Fruit fly (Drosophila melanogaster) whole organism, embryonic: ENCODE results near the gene IntS6.

ENCODE experiments used
- Awh ChIP-seq: fragments of 200-800 bp; sonication (Bioruptor generic); IDR thresholded peaks from 2 replicates; pipeline ENCODE4, ENCODE4 v1.3.6; 2022; ENCODE audit warnings: missing biosample characterization, missing genetic modification characterization
- CG10147 ChIP-seq: fragments of 200-800 bp; sonication (Bioruptor generic); optimal IDR thresholded peaks from 2 replicates; lab custom pipeline; 2019; ENCODE audit warnings: missing biosample characterization, mild to moderate bottlenecking, missing genetic modification characterization, moderate library complexity
- CG11093 ChIP-seq: fragments of 200-800 bp; sonication (Bioruptor generic); IDR thresholded peaks from 3 replicates; pipeline ENCODE4 v1.3.6; 2022; ENCODE audit warnings: missing biosample characterization, missing genetic modification characterization
- CG11696 ChIP-seq: fragments of 200-800 bp; sonication (Bioruptor generic); IDR thresholded peaks from 2 replicates; pipeline ENCODE4 v1.3.6; 2022; ENCODE audit warnings: missing biosample characterization, missing genetic modification characterization
- CG12391 ChIP-seq: fragments of 200-800 bp; sonication (Bioruptor generic); optimal IDR thresholded peaks from 3 replicates; lab custom pipeline; 2018; ENCODE audit warnings: missing biosample characterization, mild to moderate bottlenecking, missing genetic modification characterization, moderate library complexity
- CG13775 ChIP-seq: fragments of 200-800 bp; sonication (Bioruptor generic); optimal IDR thresholded peaks from 3 replicates; lab custom pipeline; 2017; ENCODE audit warnings: missing biosample characterization, mild to moderate bottlenecking, missing genetic modification characterization
- CG14441 ChIP-seq: fragments of 200-800 bp; sonication (Bioruptor generic); IDR thresholded peaks from 2 replicates; pipeline ENCODE4 v1.3.6; 2022; ENCODE audit warnings: missing biosample characterization, missing genetic modification characterization
- CG14710 ChIP-seq: fragments of 200-800 bp; sonication (Bioruptor generic); optimal IDR thresholded peaks from 3 replicates; lab custom pipeline; 2019; ENCODE audit warnings: missing biosample characterization, mild to moderate bottlenecking, missing genetic modification characterization, moderate library complexity
- CG15073 ChIP-seq: fragments of 200-800 bp; sonication (Bioruptor generic); optimal IDR thresholded peaks from 2 replicates; lab custom pipeline; 2016; ENCODE audit warnings: missing biosample characterization, missing genetic modification characterization
- CG15514 ChIP-seq: fragments of 200-800 bp; sonication (Bioruptor generic); optimal IDR thresholded peaks from 3 replicates; lab custom pipeline; 2017; ENCODE audit warnings: missing biosample characterization, missing genetic modification characterization, mild to moderate bottlenecking, moderate library complexity, missing genetic modification reagents
- CG16815 ChIP-seq: fragments of 200-800 bp; sonication (Bioruptor generic); optimal IDR thresholded peaks from 3 replicates; lab custom pipeline; 2017; ENCODE audit warnings: missing biosample characterization, mild to moderate bottlenecking, missing genetic modification characterization
- CG17612 ChIP-seq: fragments of 200-800 bp; sonication (Bioruptor generic); IDR thresholded peaks from 2 replicates; pipeline ENCODE4 v1.3.6; 2022; ENCODE audit warnings: missing biosample characterization, missing genetic modification characterization
- CG2120 ChIP-seq: fragments of 200-800 bp; sonication (Bioruptor generic); optimal IDR thresholded peaks from 3 replicates; lab custom pipeline; 2016; ENCODE audit warnings: missing biosample characterization, missing genetic modification characterization
- CG30020 ChIP-seq: fragments of 200-800 bp; optimal IDR thresholded peaks from 2 replicates; lab custom pipeline; 2019; ENCODE audit warnings: missing biosample characterization, mild to moderate bottlenecking, missing genetic modification characterization, moderate library complexity
- CG3281 ChIP-seq: fragments of 200-800 bp; sonication (Bioruptor generic); optimal IDR thresholded peaks from 3 replicates; lab custom pipeline; 2017; ENCODE audit warnings: missing biosample characterization, mild to moderate bottlenecking, missing genetic modification characterization
- CG33213 ChIP-seq: fragments of 200-800 bp; sonication (Bioruptor generic); optimal IDR thresholded peaks from 3 replicates; lab custom pipeline; 2016; ENCODE audit warnings: missing biosample characterization, missing genetic modification characterization
- CG34224 ChIP-seq: fragments of 200-800 bp; sonication (Bioruptor generic); IDR thresholded peaks from 3 replicates; pipeline ENCODE4 v1.3.6; 2022; ENCODE audit warnings: missing biosample characterization, missing genetic modification characterization; ENCODE audit not compliant: partially characterized antibody
- CG34422 ChIP-seq: fragments of 200-800 bp; sonication (Bioruptor generic); IDR thresholded peaks from 3 replicates; pipeline ENCODE4 v1.3.6; 2022; ENCODE audit warnings: missing biosample characterization, missing genetic modification characterization
- CG4854 ChIP-seq: fragments of 200-800 bp; sonication (Bioruptor generic); optimal IDR thresholded peaks from 2 replicates; lab custom pipeline; 2016; ENCODE audit warnings: missing biosample characterization, missing genetic modification characterization, inconsistent platforms
- CG6689 ChIP-seq: fragments of 200-800 bp; sonication (Bioruptor generic); IDR thresholded peaks from 2 replicates; pipeline ENCODE4 v1.3.6; 2022; ENCODE audit warnings: missing biosample characterization, missing genetic modification characterization
- CG6791 ChIP-seq: fragments of 200-800 bp; sonication (Bioruptor generic); IDR thresholded peaks from 3 replicates; pipeline ENCODE4 v1.3.6; 2022; ENCODE audit warnings: missing biosample characterization, missing genetic modification characterization; ENCODE audit not compliant: partially characterized antibody
- CG7271 ChIP-seq: fragments of 200-800 bp; sonication (Bioruptor generic); optimal IDR thresholded peaks from 2 replicates; lab custom pipeline; 2018; ENCODE audit warnings: missing biosample characterization, mild to moderate bottlenecking, missing genetic modification characterization, moderate library complexity
- CG9817 ChIP-seq: fragments of 200-800 bp; sonication (Bioruptor generic); optimal IDR thresholded peaks from 2 replicates; lab custom pipeline; 2018; ENCODE audit warnings: missing biosample characterization, mild to moderate bottlenecking, missing genetic modification characterization, moderate library complexity
- Chrac-16 ChIP-seq: fragments of 200-800 bp; sonication (Bioruptor generic); optimal IDR thresholded peaks from 3 replicates; lab custom pipeline; 2016; ENCODE audit warnings: missing biosample characterization, missing genetic modification characterization
- CkIIα-i1 ChIP-seq: fragments of 200-800 bp; sonication (Bioruptor generic); IDR thresholded peaks from 2 replicates; pipeline ENCODE4 v1.3.6; 2022; ENCODE audit warnings: missing biosample characterization, missing genetic modification characterization
- Dll ChIP-seq: fragments of 200-800 bp; sonication (Bioruptor generic); IDR thresholded peaks from 4 replicates; pipeline ENCODE4 v1.3.6; 2022; ENCODE audit warnings: missing biosample characterization, missing genetic modification characterization; ENCODE audit not compliant: partially characterized antibody
- Dref ChIP-seq: fragments of 200-800 bp; sonication (Bioruptor generic); IDR thresholded peaks from 2 replicates; pipeline ENCODE4 v1.3.6; 2022; ENCODE audit warnings: missing biosample characterization, missing genetic modification characterization
- Elba2 ChIP-seq: fragments of 200-800 bp; sonication (Bioruptor generic); optimal IDR thresholded peaks from 3 replicates; lab custom pipeline; 2016; ENCODE audit warnings: missing biosample characterization, missing genetic modification characterization
- HLH54F ChIP-seq: fragments of 200-800 bp; sonication (Bioruptor generic); optimal IDR thresholded peaks from 3 replicates; lab custom pipeline; 2016; ENCODE audit warnings: missing biosample characterization, missing genetic modification characterization
- Hand ChIP-seq: fragments of 200-800 bp; sonication (Bioruptor generic); optimal IDR thresholded peaks from 2 replicates; lab custom pipeline; 2017; ENCODE audit warnings: mild to moderate bottlenecking, missing biosample characterization, missing genetic modification reagents, missing genetic modification characterization
- Mes4 ChIP-seq: fragments of 200-800 bp; sonication (Bioruptor generic); optimal IDR thresholded peaks from 2 replicates; lab custom pipeline; 2016; ENCODE audit warnings: missing biosample characterization, missing genetic modification characterization
- Optix ChIP-seq: fragments of 200-800 bp; sonication (Bioruptor generic); IDR thresholded peaks from 3 replicates; pipeline ENCODE4 v1.3.6; 2022; ENCODE audit warnings: missing biosample characterization, missing genetic modification characterization
- Scr ChIP-seq: fragments of 200-800 bp; sonication (Bioruptor generic); IDR thresholded peaks from 2 replicates; pipeline ENCODE4 v1.3.6; 2022; ENCODE audit warnings: missing biosample characterization, missing genetic modification characterization; ENCODE audit not compliant: partially characterized antibody
- Sry-β ChIP-seq: fragments of 200-800 bp; sonication (Bioruptor generic); optimal IDR thresholded peaks from 2 replicates; lab custom pipeline; 2018; ENCODE audit warnings: missing biosample characterization, mild to moderate bottlenecking, missing genetic modification characterization, moderate library complexity
- ac ChIP-seq: fragments of 200-800 bp; sonication (Bioruptor generic); optimal IDR thresholded peaks from 3 replicates; lab custom pipeline; 2017; ENCODE audit warnings: missing biosample characterization, mild to moderate bottlenecking, missing genetic modification characterization
- ato ChIP-seq: fragments of 200-800 bp; sonication (Bioruptor generic); IDR thresholded peaks from 2 replicates; pipeline ENCODE4 v1.3.6; 2022; ENCODE audit warnings: missing biosample characterization, missing genetic modification characterization; ENCODE audit not compliant: partially characterized antibody
- cato ChIP-seq: fragments of 200-800 bp; sonication (Bioruptor generic); optimal IDR thresholded peaks from 2 replicates; lab custom pipeline; 2016; ENCODE audit warnings: missing biosample characterization, missing genetic modification characterization, borderline replicate concordance
- gro ChIP-seq: fragments of 200-800 bp; sonication (Bioruptor generic); optimal IDR thresholded peaks from 2 replicates; lab custom pipeline; 2016; ENCODE audit warnings: missing biosample characterization, missing genetic modification characterization
- ken ChIP-seq: fragments of 200-800 bp; sonication (Bioruptor generic); IDR thresholded peaks from 3 replicates; pipeline ENCODE4 v1.3.6; 2022; ENCODE audit warnings: missing biosample characterization, missing genetic modification characterization
- lbe ChIP-seq: fragments of 200-800 bp; sonication (Bioruptor generic); optimal IDR thresholded peaks from 2 replicates; lab custom pipeline; 2016; ENCODE audit warnings: missing biosample characterization, mild to moderate bottlenecking, missing genetic modification characterization
- nerfin-1 ChIP-seq: fragments of 200-800 bp; sonication (Bioruptor generic); optimal IDR thresholded peaks from 3 replicates; lab custom pipeline; 2019; ENCODE audit warnings: missing biosample characterization, mild to moderate bottlenecking, missing genetic modification characterization, moderate library complexity
- nom ChIP-seq: fragments of 200-800 bp; sonication (Bioruptor generic); optimal IDR thresholded peaks from 2 replicates; lab custom pipeline; 2017; ENCODE audit warnings: missing biosample characterization, missing genetic modification characterization, mild to moderate bottlenecking, moderate library complexity, missing genetic modification reagents
- org-1 ChIP-seq: fragments of 200-800 bp; sonication (Bioruptor generic); optimal IDR thresholded peaks from 2 replicates; lab custom pipeline; 2017; ENCODE audit warnings: missing biosample characterization, missing genetic modification characterization
- peb ChIP-seq: fragments of 200-800 bp; sonication (Bioruptor generic); IDR thresholded peaks from 2 replicates; pipeline ENCODE4 v1.3.6; 2022; ENCODE audit warnings: missing biosample characterization, missing genetic modification characterization
- sd ChIP-seq: fragments of 200-800 bp; sonication (Bioruptor generic); optimal IDR thresholded peaks from 3 replicates; lab custom pipeline; 2018; ENCODE audit warnings: missing biosample characterization, mild to moderate bottlenecking, missing genetic modification characterization, moderate library complexity
- sqz ChIP-seq: fragments of 200-800 bp; sonication (Bioruptor generic); optimal IDR thresholded peaks from 3 replicates; lab custom pipeline; 2018; ENCODE audit warnings: missing biosample characterization, mild to moderate bottlenecking, missing genetic modification characterization
- toy ChIP-seq: fragments of 200-800 bp; sonication (Bioruptor generic); IDR thresholded peaks from 2 replicates; pipeline ENCODE4 v1.3.6; 2022; ENCODE audit warnings: missing biosample characterization, missing genetic modification characterization
- vnd ChIP-seq: fragments of 200-800 bp; sonication (Bioruptor generic); IDR thresholded peaks from 3 replicates; pipeline ENCODE4 v1.3.6; 2022; ENCODE audit warnings: missing biosample characterization, missing genetic modification characterization; ENCODE audit not compliant: partially characterized antibody
- zfh2 ChIP-seq: fragments of 200-800 bp; sonication (Bioruptor generic); optimal IDR thresholded peaks from 2 replicates; lab custom pipeline; 2016; ENCODE audit warnings: missing biosample characterization, missing genetic modification characterization

IntS6 gene

dm6 chrX:5744992-5745732 is 1.9 kb downstream of the IntS6 start (continued):
- no peak for TF ChIP-seq CG4854 (GFP tag; lab: Kevin White, UChicago)
- no peak for TF ChIP-seq ac (GFP tag; lab: Kevin White, UChicago)
- TF ChIP-seq Optix (GFP tag; lab: Robert Waterston, UW), result no peak
- TF ChIP-seq gro (GFP tag; lab: Kevin White, UChicago), result no peak
- TF ChIP-seq sd (tag; lab: Kevin White, UChicago), result no peak
- no peak for TF ChIP-seq CG3281 (GFP tag; lab: Kevin White, UChicago)
- no peak for TF ChIP-seq CG11093 (GFP tag; lab: Robert Waterston, UW)
- TF ChIP-seq CG13775 (GFP tag; lab: Kevin White, UChicago), result no peak
- 0 out of 3 replicates have a peak, but pooled peaks have one; percentile 13 for TF ChIP-seq CG34422 (GFP tag; lab: Robert Waterston, UW)
- TF ChIP-seq ken, result 0 out of 3 replicates have a peak, but pooled peaks have one; percentile 37
- TF ChIP-seq Sry-β (GFP tag; lab: Kevin White, UChicago), result peak; percentile 86
- TF ChIP-seq Dll (GFP tag; lab: Robert Waterston, UW), result peak; percentile 81
- no peak for TF ChIP-seq Elba2
- no peak for TF ChIP-seq CG11696 (GFP tag; lab: Robert Waterston, UW)
- peak; percentile 69 for TF ChIP-seq Scr (GFP tag; lab: Robert Waterston, UW)
- TF ChIP-seq CG33213, result no peak
- peak; percentile 66 for TF ChIP-seq CG2120 (GFP tag; lab: Kevin White, UChicago)
- no peak for TF ChIP-seq toy (GFP tag; lab: Robert Waterston, UW)
- no peak for TF ChIP-seq Awh (GFP tag; lab: Robert Waterston, UW)
- no peak for TF ChIP-seq Chrac-16 (GFP tag; lab: Kevin White, UChicago)
- TF ChIP-seq CG7271, result no peak
- peak; percentile 21; the same call in 2 of the 3 replicates for TF ChIP-seq CG6791 (GFP tag; lab: Robert Waterston, UW)
- no peak for TF ChIP-seq Hand
- no peak for TF ChIP-seq sqz (GFP tag; lab: Kevin White, UChicago)
- no peak for TF ChIP-seq CG15073 (GFP tag; lab: Kevin White, UChicago)
- no peak for TF ChIP-seq peb
- no peak for TF ChIP-seq CG14441
- TF ChIP-seq CG6689 (GFP tag; lab: Robert Waterston, UW), result 0 out of 2 replicates have a peak, but pooled peaks have one; percentile 7
- no peak for TF ChIP-seq CkIIα-i1 (GFP tag; lab: Robert Waterston, UW)
- no peak for TF ChIP-seq cato (GFP tag; lab: Kevin White, UChicago)
- TF ChIP-seq CG12391 (tag; lab: Kevin White, UChicago), result peak; percentile 1
- TF ChIP-seq CG34224 (GFP tag; lab: Robert Waterston, UW), result peak; percentile 68
- TF ChIP-seq nerfin-1, result no peak
- peak; percentile 11 for TF ChIP-seq CG15514
- no peak for TF ChIP-seq org-1 (GFP tag; lab: Kevin White, UChicago)
- TF ChIP-seq Dref (GFP tag; lab: Robert Waterston, UW), result peak; percentile 35
- peak; percentile 18 for TF ChIP-seq CG10147 (GFP tag; lab: Kevin White, UChicago)
- no peak for TF ChIP-seq lbe (GFP tag; lab: Kevin White, UChicago)
- no peak for TF ChIP-seq nom (GFP tag; lab: Kevin White, UChicago)
- TF ChIP-seq ato, result no peak
- no peak for TF ChIP-seq CG16815 (GFP tag; lab: Kevin White, UChicago)
- no peak for TF ChIP-seq CG17612 (GFP tag; lab: Robert Waterston, UW)
- TF ChIP-seq vnd, result peak; percentile 65
- no peak for TF ChIP-seq CG30020 (tag; lab: Kevin White, UChicago)
- TF ChIP-seq HLH54F (GFP tag; lab: Kevin White, UChicago), result no peak
- peak; percentile 23 for TF ChIP-seq zfh2
- peak; percentile 2 for TF ChIP-seq CG14710 (tag; lab: Kevin White, UChicago)
- no peak for TF ChIP-seq CG9817 (tag; lab: Kevin White, UChicago)
- no peak for TF ChIP-seq Mes4 (GFP tag; lab: Kevin White, UChicago)
